Fruit fly (Drosophila melanogaster) whole organism, embryonic: ENCODE measurements around the gene Zip88E.
A peak's percentile ranks its signal among the peaks of the same experiment; 100 is the strongest.

Source experiments
- Blimp-1 ChIP-seq: fragments of 200-800 bp; sonication (Bioruptor generic); optimal IDR thresholded peaks from 3 replicates; lab custom pipeline; 2018; ENCODE audit warnings: missing biosample characterization, missing genetic modification characterization, mild to moderate bottlenecking, moderate library complexity, missing genetic modification reagents
- CG10274 ChIP-seq: fragments of 200-800 bp; sonication (Bioruptor generic); optimal IDR thresholded peaks from 3 replicates; lab custom pipeline; 2017; ENCODE audit warnings: missing biosample characterization, mild to moderate bottlenecking, missing genetic modification characterization
- CG12236 ChIP-seq: fragments of 200-800 bp; sonication (Bioruptor generic); optimal IDR thresholded peaks from 2 replicates; lab custom pipeline; 2016; ENCODE audit warnings: missing biosample characterization, missing genetic modification characterization
- CG12299 ChIP-seq: fragments of 200-800 bp; sonication (Bioruptor generic); optimal IDR thresholded peaks from 2 replicates; lab custom pipeline; 2018; ENCODE audit warnings: missing biosample characterization, mild to moderate bottlenecking, missing genetic modification characterization
- CG14014 ChIP-seq: fragments of 200-800 bp; sonication (Bioruptor generic); IDR thresholded peaks from 2 replicates; pipeline ENCODE4 v1.3.6; 2022; ENCODE audit warnings: missing biosample characterization, missing genetic modification characterization
- CG14710 ChIP-seq: fragments of 200-800 bp; sonication (Bioruptor generic); optimal IDR thresholded peaks from 3 replicates; lab custom pipeline; 2019; ENCODE audit warnings: missing biosample characterization, mild to moderate bottlenecking, missing genetic modification characterization, moderate library complexity
- CG17186 ChIP-seq: fragments of 200-800 bp; sonication (Bioruptor generic); optimal IDR thresholded peaks from 3 replicates; lab custom pipeline; 2017; ENCODE audit warnings: missing biosample characterization, missing genetic modification reagents, missing genetic modification characterization
- CG17568 ChIP-seq: fragments of 200-800 bp; sonication (Bioruptor generic); optimal IDR thresholded peaks from 2 replicates; lab custom pipeline; 2018; ENCODE audit warnings: missing biosample characterization, mild to moderate bottlenecking, missing genetic modification characterization, moderate library complexity
- CG3847 ChIP-seq: fragments of 200-800 bp; sonication (Bioruptor generic); IDR thresholded peaks from 2 replicates; pipeline ENCODE4 v1.3.6; 2022; ENCODE audit warnings: missing biosample characterization, missing genetic modification characterization
- CG4424 ChIP-seq: fragments of 200-800 bp; sonication (Bioruptor generic); optimal IDR thresholded peaks from 3 replicates; lab custom pipeline; 2016; ENCODE audit warnings: missing biosample characterization, missing genetic modification characterization
- CG6765 ChIP-seq: fragments of 200-800 bp; sonication (Bioruptor generic); optimal IDR thresholded peaks from 3 replicates; lab custom pipeline; 2017; ENCODE audit warnings: missing biosample characterization, mild to moderate bottlenecking, missing genetic modification characterization
- CG7745 ChIP-seq: fragments of 200-800 bp; sonication (Bioruptor generic); optimal IDR thresholded peaks from 2 replicates; lab custom pipeline; 2018; ENCODE audit warnings: missing biosample characterization, mild to moderate bottlenecking, missing genetic modification characterization, moderate library complexity
- CG8388 ChIP-seq: fragments of 200-800 bp; sonication (Bioruptor generic); optimal IDR thresholded peaks from 2 replicates; lab custom pipeline; 2019; ENCODE audit warnings: missing biosample characterization, mild to moderate bottlenecking, missing genetic modification characterization, moderate library complexity
- CG9797 ChIP-seq: fragments of 200-800 bp; sonication (Bioruptor generic); optimal IDR thresholded peaks from 3 replicates; lab custom pipeline; 2018; ENCODE audit warnings: missing biosample characterization, mild to moderate bottlenecking, missing genetic modification characterization
- Dip3 ChIP-seq: fragments of 200-800 bp; sonication (Bioruptor generic); optimal IDR thresholded peaks from 3 replicates; lab custom pipeline; 2016; ENCODE audit warnings: missing biosample characterization, missing genetic modification characterization
- Dp ChIP-seq: fragments of 200-800 bp; sonication (Bioruptor generic); optimal IDR thresholded peaks from 2 replicates; lab custom pipeline; 2018; ENCODE audit warnings: missing biosample characterization, mild to moderate bottlenecking, missing genetic modification characterization, moderate library complexity
- Dref ChIP-seq: fragments of 200-800 bp; sonication (Bioruptor generic); IDR thresholded peaks from 2 replicates; pipeline ENCODE4 v1.3.6; 2022; ENCODE audit warnings: missing biosample characterization, missing genetic modification characterization
- Drgx ChIP-seq: fragments of 200-800 bp; sonication (Bioruptor generic); IDR thresholded peaks from 2 replicates; pipeline ENCODE4 v1.3.6; 2022; ENCODE audit warnings: missing biosample characterization, missing genetic modification characterization
- Hand ChIP-seq: fragments of 200-800 bp; sonication (Bioruptor generic); optimal IDR thresholded peaks from 2 replicates; lab custom pipeline; 2017; ENCODE audit warnings: mild to moderate bottlenecking, missing biosample characterization, missing genetic modification reagents, missing genetic modification characterization
- HmgZ ChIP-seq: fragments of 200-800 bp; sonication (Bioruptor generic); optimal IDR thresholded peaks from 2 replicates; lab custom pipeline; 2018; ENCODE audit warnings: missing biosample characterization, mild to moderate bottlenecking, missing genetic modification characterization
- NfI ChIP-seq: fragments of 200-800 bp; sonication (Bioruptor generic); optimal IDR thresholded peaks from 3 replicates; lab custom pipeline; 2018; ENCODE audit warnings: missing biosample characterization, mild to moderate bottlenecking, missing genetic modification characterization, moderate library complexity
- Oli ChIP-seq: fragments of 200-800 bp; sonication (Bioruptor generic); optimal IDR thresholded peaks from 2 replicates; lab custom pipeline; 2018; ENCODE audit warnings: missing biosample characterization, mild to moderate bottlenecking, missing genetic modification characterization, moderate library complexity
- Ptx1 ChIP-seq: fragments of 200-800 bp; sonication (Bioruptor generic); IDR thresholded peaks from 2 replicates; pipeline ENCODE4 v1.3.6; 2022; ENCODE audit warnings: missing biosample characterization, missing genetic modification characterization
- Sry-β ChIP-seq: fragments of 200-800 bp; sonication (Bioruptor generic); optimal IDR thresholded peaks from 2 replicates; lab custom pipeline; 2018; ENCODE audit warnings: missing biosample characterization, mild to moderate bottlenecking, missing genetic modification characterization, moderate library complexity
- al ChIP-seq: fragments of 200-800 bp; sonication (Bioruptor generic); IDR thresholded peaks from 2 replicates; pipeline ENCODE4 v1.3.6; 2022; ENCODE audit warnings: missing biosample characterization, missing genetic modification characterization
- az2 ChIP-seq: fragments of 200-800 bp; sonication (Bioruptor generic); optimal IDR thresholded peaks from 3 replicates; lab custom pipeline; 2016; ENCODE audit warnings: missing biosample characterization, missing genetic modification characterization
- bab2 ChIP-seq: fragments of 200-800 bp; sonication (Bioruptor generic); optimal IDR thresholded peaks from 2 replicates; lab custom pipeline; 2016; ENCODE audit warnings: missing biosample characterization, missing genetic modification characterization
- cad ChIP-seq: fragments of >200 bp; optimal IDR thresholded peaks from 2 replicates; lab custom pipeline; 2017; ENCODE audit warnings: missing biosample characterization, missing genetic modification characterization
- chinmo ChIP-seq: fragments of 200-800 bp; sonication (Bioruptor generic); IDR thresholded peaks from 4 replicates; pipeline ENCODE4 v1.3.6; 2022; ENCODE audit warnings: missing biosample characterization, missing genetic modification characterization; ENCODE audit not compliant: partially characterized antibody
- croc ChIP-seq: fragments of 200-800 bp; sonication (Bioruptor generic); conservative IDR thresholded peaks from 3 replicates; pipeline ENCODE4 v1.3.6; 2022; ENCODE audit warnings: missing biosample characterization, missing genetic modification characterization
- danr ChIP-seq: fragments of 200-800 bp; sonication (Bioruptor generic); IDR thresholded peaks from 2 replicates; pipeline ENCODE4 v1.3.6; 2022; ENCODE audit warnings: missing biosample characterization, missing genetic modification characterization
- dati ChIP-seq: fragments of 200-800 bp; sonication (Bioruptor generic); IDR thresholded peaks from 2 replicates; pipeline ENCODE4 v1.3.6; 2022; ENCODE audit warnings: missing biosample characterization, missing genetic modification characterization
- ewg ChIP-seq: fragments of 200-800 bp; sonication (Bioruptor generic); optimal IDR thresholded peaks from 3 replicates; lab custom pipeline; 2017; ENCODE audit warnings: mild to moderate bottlenecking, missing biosample characterization, missing genetic modification reagents, missing genetic modification characterization
- fd96Cb ChIP-seq: fragments of 200-800 bp; sonication (Bioruptor generic); optimal IDR thresholded peaks from 2 replicates; lab custom pipeline; 2018; ENCODE audit warnings: missing biosample characterization, mild to moderate bottlenecking, missing genetic modification characterization, moderate library complexity
- gcm ChIP-seq: fragments of 200-800 bp; sonication (Bioruptor generic); optimal IDR thresholded peaks from 2 replicates; lab custom pipeline; 2019; ENCODE audit warnings: missing biosample characterization, mild to moderate bottlenecking, missing genetic modification characterization, moderate library complexity
- lola ChIP-seq, 3 experiments: fragments of >200 bp in 2 of 3; fragments of 200-800 bp in 1 of 3; sonication (Bioruptor generic) in 1 of 3; optimal IDR thresholded peaks; 2 replicates each; lab custom pipeline; 2017 to 2019; ENCODE audit warnings: missing biosample characterization in 3 of 3, missing genetic modification characterization in 3 of 3, mild to moderate bottlenecking in 1 of 3, moderate library complexity in 1 of 3
- maf-S ChIP-seq: fragments of 200-800 bp; sonication (Bioruptor generic); optimal IDR thresholded peaks from 2 replicates; lab custom pipeline; 2016; ENCODE audit warnings: missing biosample characterization, missing genetic modification characterization
- nom ChIP-seq: fragments of 200-800 bp; sonication (Bioruptor generic); optimal IDR thresholded peaks from 2 replicates; lab custom pipeline; 2017; ENCODE audit warnings: missing biosample characterization, missing genetic modification characterization, mild to moderate bottlenecking, moderate library complexity, missing genetic modification reagents
- org-1 ChIP-seq: fragments of 200-800 bp; sonication (Bioruptor generic); optimal IDR thresholded peaks from 2 replicates; lab custom pipeline; 2017; ENCODE audit warnings: missing biosample characterization, missing genetic modification characterization
- pfk ChIP-seq: fragments of 200-800 bp; sonication (Bioruptor generic); optimal IDR thresholded peaks from 2 replicates; lab custom pipeline; 2018; ENCODE audit warnings: missing biosample characterization, mild to moderate bottlenecking, missing genetic modification characterization, moderate library complexity
- psq ChIP-seq: fragments of 200-800 bp; sonication (Bioruptor generic); optimal IDR thresholded peaks from 2 replicates; lab custom pipeline; 2017; ENCODE audit warnings: missing biosample characterization, missing genetic modification characterization
- ro ChIP-seq: fragments of 200-800 bp; sonication (Bioruptor generic); IDR thresholded peaks from 2 replicates; pipeline ENCODE4 v1.3.6; 2022; ENCODE audit warnings: missing biosample characterization, missing genetic modification characterization
- sim ChIP-seq: fragments of 200-800 bp; sonication (Bioruptor generic); IDR thresholded peaks from 2 replicates; pipeline ENCODE4 v1.3.6; 2022; ENCODE audit warnings: missing biosample characterization, missing genetic modification characterization
- so ChIP-seq: fragments of 200-800 bp; sonication (Bioruptor generic); IDR thresholded peaks from 3 replicates; pipeline ENCODE4 v1.3.6; 2022; ENCODE audit warnings: missing biosample characterization, missing genetic modification characterization
- sqz ChIP-seq: fragments of 200-800 bp; sonication (Bioruptor generic); optimal IDR thresholded peaks from 3 replicates; lab custom pipeline; 2018; ENCODE audit warnings: missing biosample characterization, mild to moderate bottlenecking, missing genetic modification characterization
- stc ChIP-seq: fragments of 200-800 bp; sonication (Bioruptor generic); IDR thresholded peaks from 2 replicates; pipeline ENCODE4 v1.3.6; 2022; ENCODE audit warnings: missing biosample characterization, missing genetic modification characterization
- tio ChIP-seq: fragments of 200-800 bp; sonication (Bioruptor generic); optimal IDR thresholded peaks from 2 replicates; lab custom pipeline; 2017; ENCODE audit warnings: missing biosample characterization, missing genetic modification characterization, inconsistent platforms
- tx ChIP-seq: fragments of 200-800 bp; sonication (Bioruptor generic); optimal IDR thresholded peaks from 2 replicates; lab custom pipeline; 2016; ENCODE audit warnings: missing biosample characterization, missing genetic modification characterization
- unpg ChIP-seq: fragments of 200-800 bp; sonication (Bioruptor generic); optimal IDR thresholded peaks from 3 replicates; lab custom pipeline; 2018; ENCODE audit warnings: missing biosample characterization, mild to moderate bottlenecking, missing genetic modification characterization, moderate library complexity
- wdn ChIP-seq: fragments of 200-800 bp; sonication (Bioruptor generic); IDR thresholded peaks from 2 replicates; pipeline ENCODE4 v1.3.6; 2022; ENCODE audit warnings: missing biosample characterization, missing genetic modification characterization

Gene Zip88E

dm6 chr3R:15229329-15229876 is 39.1 kb upstream of the Zip88E start, which contains the start of the genes Art3 and mRpS10 (continued):
- TF ChIP-seq sim (GFP tag; lab: Robert Waterston, UW) (peak; percentile 100), Sry-β (GFP tag; lab: Kevin White, UChicago) (peak; percentile 83), HmgZ (tag; lab: Kevin White, UChicago) (peak; percentile 100), danr (GFP tag; lab: Robert Waterston, UW) (peak; percentile 100), Dip3 (GFP tag; lab: Kevin White, UChicago) (peak; percentile 100), gcm (peak; percentile 100), al (peak; percentile 100), CG17568 (no peak), CG3847 (GFP tag; lab: Robert Waterston, UW) (peak; percentile 100), nom (GFP tag; lab: Kevin White, UChicago) (peak; percentile 99), CG6765 (GFP tag; lab: Kevin White, UChicago) (peak; percentile 99), Hand (GFP tag; lab: Kevin White, UChicago) (peak; percentile 99), cad (GFP tag; lab: Kevin White, UChicago) (no peak), bab2 (peak; percentile 100), croc (GFP tag; lab: Robert Waterston, UW) (peak; percentile 100), CG9797 (peak; percentile 87), unpg (GFP tag; lab: Kevin White, UChicago) (peak; percentile 100), Dp (GFP tag; lab: Kevin White, UChicago) (peak; percentile 68), chinmo (no peak), NfI (GFP tag; lab: Kevin White, UChicago) (peak; percentile 100), Drgx (GFP tag; lab: Robert Waterston, UW) (peak; percentile 100), psq (peak; percentile 99), maf-S (GFP tag; lab: Kevin White, UChicago) (peak; percentile 100), CG4424 (GFP tag; lab: Kevin White, UChicago) (peak; percentile 100), CG8388 (GFP tag; lab: Kevin White, UChicago) (peak; percentile 100), tx (GFP tag; lab: Kevin White, UChicago) (peak; percentile 100), sqz (GFP tag; lab: Kevin White, UChicago) (peak; percentile 100), Dref (GFP tag; lab: Robert Waterston, UW) (peak; percentile 55), ewg (GFP tag; lab: Kevin White, UChicago) (peak; percentile 100), fd96Cb (peak; percentile 100), so (GFP tag; lab: Robert Waterston, UW) (peak; percentile 100), CG12236 (peak; percentile 100), org-1 (GFP tag; lab: Kevin White, UChicago) (peak; percentile 100), tio (GFP tag; lab: Kevin White, UChicago) (peak; percentile 100), CG10274 (GFP tag; lab: Kevin White, UChicago) (peak; percentile 96), ro (peak; percentile 100), wdn (GFP tag; lab: Robert Waterston, UW) (peak; percentile 100), Ptx1 (GFP tag; lab: Robert Waterston, UW) (peak; percentile 100), stc (peak; percentile 100), pfk (GFP tag; lab: Kevin White, UChicago) (peak; percentile 84), Blimp-1 (GFP tag; lab: Kevin White, UChicago) (peak; percentile 99), CG7745 (tag; lab: Kevin White, UChicago) (peak; percentile 99), CG12299 (peak; percentile 100), CG14014 (GFP tag; lab: Robert Waterston, UW) (peak; percentile 100), Oli (peak; percentile 100), CG14710 (tag; lab: Kevin White, UChicago) (peak; percentile 99), CG17186 (peak; percentile 98), dati (GFP tag; lab: Robert Waterston, UW) (peak; percentile 100), lola (GFP tag; optimal IDR thresholded peaks at IDR 0.05; lab: Kevin White, UChicago) (peak in 1 of 3 experiments; percentile 100), az2 (GFP tag; lab: Kevin White, UChicago) (peak; percentile 100)
